Worm (Caenorhabditis elegans) whole organism, late embryonic: Measurements from ENCODE around the gene F36D4.1.
A peak's percentile ranks its signal among the peaks of the same experiment; 100 is the strongest.

Source experiments
- F13H6.1 ChIP-seq: sonication (generic microtip); optimal IDR thresholded peaks from 2 replicates; lab custom pipeline; 2016; ENCODE audit warnings: missing genetic modification characterization, missing compliant biosample characterization
- K09A11.1 ChIP-seq: sonication (generic microtip); optimal IDR thresholded peaks from 2 replicates; lab custom pipeline; 2017; ENCODE audit warnings: antibody characterized with exemption, mild to moderate bottlenecking, missing genetic modification characterization, missing compliant biosample characterization; ENCODE audit not compliant: insufficient read depth
- T23F11.4 ChIP-seq: fragments of 200-800 bp; sonication (Bioruptor generic); optimal IDR thresholded peaks from 2 replicates; lab custom pipeline; 2018; ENCODE audit warnings: mild to moderate bottlenecking, missing genetic modification characterization, missing compliant biosample characterization
- Y22D7AL.16 ChIP-seq: sonication (generic microtip); optimal IDR thresholded peaks from 2 replicates; lab custom pipeline; 2016; ENCODE audit warnings: missing genetic modification characterization, missing compliant biosample characterization
- ama-1 ChIP-seq: fragments of 150-350 bp; optimal IDR thresholded peaks from 2 replicates; lab custom pipeline; 2014
- ceh-14 ChIP-seq: sonication (generic microtip); optimal IDR thresholded peaks from 2 replicates; lab custom pipeline; 2016; ENCODE audit warnings: missing genotype, missing genetic modification characterization, missing compliant biosample characterization
- ceh-18 ChIP-seq: sonication (generic microtip); optimal IDR thresholded peaks from 2 replicates; lab custom pipeline; 2016; ENCODE audit warnings: missing genetic modification characterization, missing compliant biosample characterization
- ceh-30 ChIP-seq: fragments of 150-350 bp; optimal IDR thresholded peaks from 2 replicates; lab custom pipeline; 2014; ENCODE audit warnings: missing biosample characterization, missing genetic modification characterization
- ceh-31 ChIP-seq: sonication (generic microtip); optimal IDR thresholded peaks from 2 replicates; lab custom pipeline; 2016; ENCODE audit warnings: missing genetic modification characterization, missing compliant biosample characterization
- ceh-34 ChIP-seq: sonication (generic microtip); optimal IDR thresholded peaks from 2 replicates; lab custom pipeline; 2016; ENCODE audit warnings: mild to moderate bottlenecking, missing genetic modification characterization, missing compliant biosample characterization
- ceh-45 ChIP-seq: fragments of 200-800 bp; sonication (Bioruptor generic); IDR thresholded peaks from 2 replicates; pipeline ENCODE4 v1.3.6; 2022; ENCODE audit warnings: missing genetic modification reagents, missing genetic modification characterization, missing compliant biosample characterization
- ceh-9 ChIP-seq: sonication (generic microtip); optimal IDR thresholded peaks from 2 replicates; lab custom pipeline; 2016; ENCODE audit warnings: mild to moderate bottlenecking, missing genetic modification characterization, inconsistent platforms, missing compliant biosample characterization
- dmd-4 ChIP-seq: sonication (generic microtip); optimal IDR thresholded peaks from 2 replicates; lab custom pipeline; 2016; ENCODE audit warnings: borderline replicate concordance, missing genetic modification characterization, missing compliant biosample characterization
- elt-4 ChIP-seq: sonication (generic microtip); optimal IDR thresholded peaks from 2 replicates; lab custom pipeline; 2016; ENCODE audit warnings: missing genetic modification characterization, missing compliant biosample characterization
- fkh-10 ChIP-seq: fragments of 150-350 bp; optimal IDR thresholded peaks from 2 replicates; lab custom pipeline; 2014; ENCODE audit warnings: missing biosample characterization, missing genetic modification reagents, missing genetic modification characterization
- gmeb-2 ChIP-seq: sonication (generic microtip); optimal IDR thresholded peaks from 2 replicates; lab custom pipeline; 2016; ENCODE audit warnings: missing genetic modification characterization, inconsistent platforms, missing compliant biosample characterization
- hlh-13 ChIP-seq: fragments of 200-800 bp; sonication (Bioruptor generic); optimal IDR thresholded peaks from 2 replicates; lab custom pipeline; 2018; ENCODE audit warnings: mild to moderate bottlenecking, missing genetic modification characterization, missing compliant biosample characterization
- hlh-30 ChIP-seq: sonication (generic microtip); optimal IDR thresholded peaks from 2 replicates; lab custom pipeline; 2017; ENCODE audit warnings: antibody characterized with exemption, missing genetic modification characterization, missing compliant biosample characterization; ENCODE audit not compliant: insufficient read depth
- hlh-6 ChIP-seq: sonication (generic microtip); optimal IDR thresholded peaks from 2 replicates; lab custom pipeline; 2016; ENCODE audit warnings: missing genotype, missing genetic modification characterization, missing compliant biosample characterization
- nhr-232 ChIP-seq: sonication (generic microtip); optimal IDR thresholded peaks from 2 replicates; lab custom pipeline; 2016; ENCODE audit warnings: missing genetic modification characterization, missing compliant biosample characterization
- npax-4 ChIP-seq: sonication (generic microtip); optimal IDR thresholded peaks from 2 replicates; lab custom pipeline; 2016; ENCODE audit warnings: missing genetic modification characterization, missing compliant biosample characterization
- pax-1 ChIP-seq: fragments of 150-350 bp; optimal IDR thresholded peaks from 2 replicates; lab custom pipeline; 2014; ENCODE audit warnings: missing biosample characterization, missing genetic modification characterization
- pha-2 ChIP-seq: sonication (generic microtip); optimal IDR thresholded peaks from 2 replicates; lab custom pipeline; 2017; ENCODE audit warnings: mild to moderate bottlenecking, missing genetic modification characterization, missing compliant biosample characterization
- sdc-2 ChIP-seq: sonication (generic microtip); optimal IDR thresholded peaks from 2 replicates; lab custom pipeline; 2016; ENCODE audit warnings: missing genotype, missing genetic modification characterization, missing compliant biosample characterization
- sox-4 ChIP-seq: sonication (generic microtip); optimal IDR thresholded peaks from 2 replicates; lab custom pipeline; 2017; ENCODE audit warnings: mild to moderate bottlenecking, missing genetic modification characterization, inconsistent platforms, missing compliant biosample characterization
- syd-9 ChIP-seq: sonication (generic microtip); optimal IDR thresholded peaks from 2 replicates; lab custom pipeline; 2016; ENCODE audit warnings: mild to moderate bottlenecking, missing genetic modification characterization, moderate library complexity, missing compliant biosample characterization
- tbx-7 ChIP-seq: sonication (generic microtip); optimal IDR thresholded peaks from 2 replicates; lab custom pipeline; 2016; ENCODE audit warnings: missing genotype, missing genetic modification characterization, missing compliant biosample characterization
- unc-3 ChIP-seq, 2 experiments: fragments of 200-800 bp in 1 of 2; sonication (Bioruptor generic) in 1 of 2; sonication (generic microtip) in 1 of 2; conservative IDR thresholded peaks in 1 of 2; optimal IDR thresholded peaks in 1 of 2; 2 replicates each; pipeline versions ENCODE4 v1.3.6 to Lab custom; 2016 to 2022; ENCODE audit warnings: missing compliant biosample characterization in 2 of 2, missing genetic modification characterization in 2 of 2, missing genetic modification reagents in 1 of 2
- unc-42 ChIP-seq: sonication (generic microtip); optimal IDR thresholded peaks from 2 replicates; lab custom pipeline; 2016; ENCODE audit warnings: missing genotype, missing genetic modification characterization, missing compliant biosample characterization

F36D4.1 gene

DNA sequence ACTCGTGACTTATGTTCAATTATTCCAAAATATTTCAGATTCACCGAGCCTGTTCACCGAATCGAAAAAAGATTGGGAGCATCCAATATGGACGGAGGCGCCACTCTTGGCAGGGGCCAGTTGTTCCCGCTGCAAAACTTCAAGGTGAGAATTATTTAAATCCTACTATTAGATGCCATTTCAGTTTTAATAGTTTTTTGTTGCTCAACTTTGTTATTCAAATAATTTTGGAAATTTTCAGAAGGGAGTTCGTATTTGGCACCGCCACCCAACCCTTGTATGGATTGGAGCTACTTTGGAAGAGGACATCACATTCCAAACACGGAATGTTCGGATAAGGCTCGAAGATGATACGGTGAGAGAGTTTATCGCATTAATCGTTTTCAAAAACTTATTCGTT is 30.6 kb upstream of the F36D4.1 start, which contains the start of gene hum-2:
Gene hum-2 (plus strand): TSS at position 33 of the 400 bp plus-strand sequence.
- TF ChIP-seq Y22D7AL.16 (tag; lab: Kevin White, UChicago) (no peak), syd-9 (tag; lab: Kevin White, UChicago) (no peak), ceh-9 (tag; lab: Kevin White, UChicago) (no peak), dmd-4 (tag; lab: Kevin White, UChicago) (no peak), tbx-7 (tag; lab: Kevin White, UChicago) (no peak), gmeb-2 (tag; lab: Kevin White, UChicago) (no peak), sox-4 (tag; lab: Kevin White, UChicago) (no peak), nhr-232 (no peak), elt-4 (tag; lab: Kevin White, UChicago) (no peak), F13H6.1 (no peak), hlh-13 (GFP tag; lab: Kevin White, UChicago) (no peak), hlh-30 (tag; lab: Kevin White, UChicago) (no peak), K09A11.1 (no peak), ceh-31 (tag; lab: Kevin White, UChicago) (no peak), ama-1 (lab: Kevin White, UChicago) (no peak), pha-2 (no peak), pax-1 (no peak), sdc-2 (tag; lab: Kevin White, UChicago) (no peak), unc-3 (GFP tag; conservative IDR thresholded peaks at IDR 0.05; lab: Robert Waterston, UW) (no peak), unc-3 (tag; optimal IDR thresholded peaks at IDR 0.05; lab: Kevin White, UChicago) (no peak)

DNA sequence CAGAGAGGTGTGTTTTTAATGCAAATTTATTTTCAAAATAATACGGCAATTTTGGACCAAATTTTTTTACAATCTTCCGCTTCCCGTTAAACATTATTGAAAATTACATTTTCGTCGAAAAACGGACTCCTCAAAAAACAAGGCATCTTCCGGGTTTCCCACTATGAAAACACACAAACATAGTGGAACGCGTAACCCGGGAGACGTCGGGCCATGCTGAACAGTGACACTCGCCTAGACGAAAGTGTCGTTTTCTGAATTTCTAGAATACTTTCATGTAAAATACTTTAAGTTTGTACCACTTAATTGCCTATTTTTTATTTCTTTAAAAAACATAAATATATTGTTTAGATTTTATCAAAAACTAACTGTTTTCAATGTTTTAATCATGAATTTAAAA is 24.8 kb upstream of the F36D4.1 start:
- TF ChIP-seq npax-4 (tag; lab: Kevin White, UChicago), result no peak
- no peak for TF ChIP-seq ceh-45 (GFP tag; lab: Robert Waterston, UW)
- TF ChIP-seq ceh-34 (tag; lab: Kevin White, UChicago), result no peak
- TF ChIP-seq ceh-14 (tag; lab: Kevin White, UChicago), result no peak
- TF ChIP-seq ceh-31 (tag; lab: Kevin White, UChicago), result no peak

DNA sequence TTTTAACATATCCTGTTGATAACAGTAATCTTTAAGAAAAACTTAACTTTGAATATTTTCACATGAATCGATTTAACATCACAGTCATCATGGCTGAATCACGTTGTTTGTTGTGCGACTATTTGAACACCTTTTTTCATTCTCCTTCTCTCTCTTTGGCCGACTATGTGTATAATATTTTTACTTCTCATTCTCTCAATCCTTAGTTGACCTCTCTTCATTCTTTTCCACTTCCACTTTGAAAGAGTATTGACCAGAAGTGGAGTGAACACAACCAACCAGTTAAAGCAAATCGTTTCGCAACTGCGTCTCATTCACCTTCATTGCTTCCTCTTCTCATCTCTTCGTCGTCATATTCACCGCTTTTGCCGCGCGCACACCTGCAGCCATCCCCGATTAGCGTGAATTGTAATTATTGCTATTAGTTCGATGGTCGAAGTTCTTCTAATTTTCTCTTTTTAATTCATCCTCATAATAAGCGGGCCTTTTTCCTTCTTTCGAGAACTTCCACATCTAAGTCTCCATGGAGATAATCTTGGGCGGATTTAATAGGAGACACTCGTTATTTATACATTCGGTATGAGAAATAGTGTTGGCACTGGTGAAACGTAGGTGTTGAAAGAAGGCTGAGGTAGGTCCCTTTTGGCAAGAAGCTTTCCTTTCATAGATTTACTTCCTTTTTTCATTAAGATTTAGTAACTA is 21.6 kb upstream of the F36D4.1 start:
- TF ChIP-seq ceh-31 (tag; lab: Kevin White, UChicago), result peak; percentile 77
- TF ChIP-seq ceh-18, result no peak

DNA sequence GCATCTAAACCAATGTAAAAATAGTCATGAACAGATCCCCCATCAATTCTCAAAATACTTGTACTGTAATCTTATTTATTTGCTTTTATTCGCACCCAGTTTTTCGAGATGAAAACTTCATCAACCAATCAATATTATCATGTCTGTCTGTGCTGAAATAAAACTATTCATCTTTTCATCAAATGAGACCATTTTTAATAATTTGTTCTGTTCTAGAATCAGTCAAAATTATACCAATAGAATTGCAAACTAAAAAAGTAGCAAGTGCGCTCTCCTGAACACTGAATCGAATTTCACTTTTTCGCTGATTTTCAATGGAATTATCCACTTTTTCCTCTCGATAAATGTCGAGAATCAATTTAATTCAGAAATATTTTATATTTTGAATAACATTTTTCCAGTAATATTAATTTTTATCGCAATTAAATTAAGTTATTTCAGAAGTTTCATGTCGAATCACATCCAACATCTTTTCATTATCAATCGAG is 16.8 kb upstream of the F36D4.1 start, which contains the start of gene trpp-4:
Gene trpp-4 (plus strand): TSS at position 442 of the 488 bp plus-strand sequence.
- TF ChIP-seq ceh-14 (tag; lab: Kevin White, UChicago), result no peak
- TF ChIP-seq unc-42 (tag; lab: Kevin White, UChicago), result peak; percentile 54
- no peak for TF ChIP-seq fkh-10
- TF ChIP-seq hlh-6 (tag; lab: Kevin White, UChicago), result no peak

DNA sequence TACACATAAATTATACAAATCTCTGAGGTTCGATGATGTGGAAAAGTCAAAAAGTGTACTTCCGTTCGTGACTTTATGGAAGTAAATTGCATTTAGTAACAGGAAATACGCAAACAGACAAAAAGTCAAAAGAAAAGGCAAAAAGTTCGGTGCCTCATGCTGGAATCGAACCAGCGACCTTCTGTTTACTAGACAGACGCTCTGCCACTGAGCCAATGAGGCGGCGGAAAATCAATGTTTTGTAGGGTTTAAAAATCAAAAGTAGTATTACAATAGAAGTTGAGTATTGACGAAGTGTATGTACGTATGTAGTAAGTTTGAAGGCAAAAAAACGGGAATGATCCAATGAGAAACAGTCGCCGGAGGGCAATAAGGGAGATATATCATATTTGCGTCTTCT is 9.8 kb upstream of the F36D4.1 start:
- TF ChIP-seq pha-2 (no peak), ceh-30 (tag; lab: Kevin White, UChicago) (no peak), fkh-10 (no peak)
- TF ChIP-seq, all 69 proteins: peak for 0

DNA sequence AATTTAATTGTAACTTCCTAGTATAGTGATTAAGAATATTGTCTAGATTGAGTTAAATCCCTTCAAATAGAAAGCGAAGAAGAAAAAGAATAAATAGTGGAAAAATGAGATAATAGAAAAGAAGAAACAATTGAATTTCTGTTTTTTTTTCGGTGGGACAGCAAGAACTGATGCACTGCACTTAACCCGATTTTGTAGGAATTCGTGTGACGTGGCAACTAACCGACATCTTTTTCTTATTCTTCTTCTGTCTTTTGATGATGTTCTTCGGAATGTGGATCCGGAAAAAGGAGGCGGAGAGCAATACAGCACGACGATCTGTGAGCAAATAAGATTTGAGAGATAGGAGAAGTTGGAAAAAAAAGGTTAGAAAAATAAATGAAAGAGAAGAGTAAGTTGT is 7.9 kb upstream of the F36D4.1 start:
- TF ChIP-seq unc-42 (tag; lab: Kevin White, UChicago), result peak; percentile 50
- no peak for TF ChIP-seq T23F11.4 (GFP tag; lab: Kevin White, UChicago)
